Fruit fly (Drosophila melanogaster) whole organism, wandering third instar larva: Measurements from ENCODE around the gene CG13039.

Source experiments
- OdsH ChIP-seq: fragments of 200-800 bp; sonication (Bioruptor generic); optimal IDR thresholded peaks from 2 replicates; lab custom pipeline; 2016; ENCODE audit warnings: missing biosample characterization, mild to moderate bottlenecking, missing genetic modification characterization
- Sp1 ChIP-seq: fragments of 200-800 bp; sonication (Bioruptor generic); optimal IDR thresholded peaks from 3 replicates; lab custom pipeline; 2019; ENCODE audit warnings: missing biosample characterization, mild to moderate bottlenecking, missing genetic modification characterization, moderate library complexity
- Vsx2 ChIP-seq: fragments of 200-300, 225-300 bp; sonication (Bioruptor generic); optimal IDR thresholded peaks from 2 replicates; lab custom pipeline; 2018; ENCODE audit warnings: missing biosample characterization, missing genetic modification characterization; ENCODE audit not compliant: partially characterized antibody
- dmrt93B ChIP-seq: fragments of 200-800 bp; sonication (Bioruptor generic); optimal IDR thresholded peaks from 2 replicates; lab custom pipeline; 2018; ENCODE audit warnings: missing biosample characterization, mild to moderate bottlenecking, missing genetic modification characterization
- sage ChIP-seq: fragments of 200-800 bp; sonication (Bioruptor generic); optimal IDR thresholded peaks from 2 replicates; lab custom pipeline; 2016; ENCODE audit warnings: missing biosample characterization, mild to moderate bottlenecking, missing genetic modification characterization

- no peak for TF ChIP-seq dmrt93B (GFP tag; lab: Kevin White, UChicago)
- no peak for TF ChIP-seq Vsx2
- no peak for TF ChIP-seq Sp1 (GFP tag; lab: Kevin White, UChicago)
- TF ChIP-seq OdsH (GFP tag; lab: Kevin White, UChicago), result no peak
- TF ChIP-seq sage (GFP tag; lab: Kevin White, UChicago), result no peak
Measured at dm6 chr3L:16289067-16289466, 37.5 kb downstream of the CG13039 start.
